Worm (Caenorhabditis elegans) whole organism, L3 larva: Measurements from ENCODE around the gene nhr-28.

Experiments used
- aly-2 ChIP-seq: fragments of 150-350 bp; optimal IDR thresholded peaks from 2 replicates; lab custom pipeline; 2014; ENCODE audit warnings: missing biosample characterization, missing genetic modification characterization
- ceh-28 ChIP-seq: fragments of 150-350 bp; optimal IDR thresholded peaks from 2 replicates; lab custom pipeline; 2014; ENCODE audit warnings: missing biosample characterization, missing genetic modification reagents, missing genetic modification characterization
- ceh-82 ChIP-seq: fragments of 150-350 bp; optimal IDR thresholded peaks from 2 replicates; lab custom pipeline; 2014; ENCODE audit warnings: missing biosample characterization, missing genetic modification characterization
- fos-1 ChIP-seq: fragments of 150-350 bp; optimal IDR thresholded peaks from 2 replicates; lab custom pipeline; 2014; ENCODE audit warnings: missing biosample characterization, missing genetic modification characterization
- nhr-11 ChIP-seq: fragments of 150-350 bp; optimal IDR thresholded peaks from 2 replicates; lab custom pipeline; 2014; ENCODE audit warnings: missing biosample characterization, missing genetic modification characterization
- nhr-23 ChIP-seq: fragments of 150-350 bp; optimal IDR thresholded peaks from 2 replicates; lab custom pipeline; 2014; ENCODE audit warnings: missing biosample characterization, missing genetic modification reagents, missing genetic modification characterization
- nhr-67 ChIP-seq: fragments of 150-350 bp; optimal IDR thresholded peaks from 2 replicates; lab custom pipeline; 2014; ENCODE audit warnings: missing biosample characterization, missing genetic modification characterization
- nhr-76 ChIP-seq: fragments of 150-350 bp; sonication (generic microtip); optimal IDR thresholded peaks from 5 replicates; lab custom pipeline; 2014; ENCODE audit warnings: missing biosample characterization, missing genetic modification characterization
- sea-2 ChIP-seq: fragments of 150-350 bp; sonication (generic microtip); optimal IDR thresholded peaks from 4 replicates; lab custom pipeline; 2014; ENCODE audit warnings: missing biosample characterization, missing genetic modification reagents, missing genetic modification characterization
- skn-1 ChIP-seq: fragments of 150-350 bp; optimal IDR thresholded peaks from 2 replicates; lab custom pipeline; 2014; ENCODE audit warnings: missing biosample characterization, missing genetic modification characterization
- snpc-4 ChIP-seq: fragments of 150-350 bp; optimal IDR thresholded peaks from 2 replicates; lab custom pipeline; 2014; ENCODE audit warnings: missing biosample characterization, missing genetic modification characterization
- unc-62 ChIP-seq: fragments of 150-350 bp; sonication (generic microtip); optimal IDR thresholded peaks from 4 replicates; lab custom pipeline; 2014; ENCODE audit warnings: missing biosample characterization, missing genetic modification reagents, missing genetic modification characterization
- zag-1 ChIP-seq: fragments of 150-350 bp; optimal IDR thresholded peaks from 2 replicates; lab custom pipeline; 2014; ENCODE audit warnings: missing biosample characterization, missing genetic modification characterization

DNA sequence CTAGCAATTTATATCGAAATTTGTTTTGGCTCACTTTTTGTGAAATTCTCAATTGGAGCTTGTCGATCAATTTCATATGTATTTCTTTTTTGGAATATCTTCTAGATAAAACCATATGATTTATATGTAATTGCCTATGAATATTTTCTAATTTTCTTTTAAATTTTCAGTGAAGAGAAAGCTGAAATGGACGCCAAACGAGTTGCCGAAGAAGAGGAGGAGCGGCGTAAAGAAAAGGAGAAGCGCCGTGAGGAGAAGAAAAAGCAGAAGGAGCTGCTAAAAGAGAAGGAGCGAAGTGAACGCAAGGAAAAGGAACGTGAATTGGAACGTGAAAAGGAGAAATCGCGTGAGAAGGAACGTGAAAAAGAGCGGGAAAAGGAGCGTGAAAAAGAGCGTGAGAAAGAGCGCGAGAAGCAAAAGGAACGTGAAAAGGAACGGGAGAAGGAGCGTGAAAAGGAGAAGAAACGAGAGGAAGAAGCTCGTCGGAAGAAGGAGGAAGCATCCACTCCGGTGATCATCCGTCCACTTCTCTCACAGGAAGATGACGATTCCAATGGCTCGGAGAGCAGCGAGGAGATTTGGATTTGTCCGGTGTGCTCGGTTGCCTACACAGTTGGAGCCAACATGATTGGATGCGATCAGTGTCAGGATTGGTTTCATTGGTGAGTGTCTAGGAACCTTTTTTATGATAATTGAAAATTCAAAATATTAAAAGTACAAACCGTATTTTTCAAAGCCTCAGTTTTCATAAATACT, 10.7 kb upstream of the nhr-28 start:
- TF ChIP-seq sea-2 (no peak), nhr-23 (no peak), nhr-67 (tag; lab: Kevin White, UChicago) (no peak), unc-62 (no peak), skn-1 (tag; lab: Kevin White, UChicago) (no peak), aly-2 (no peak), zag-1 (tag; lab: Kevin White, UChicago) (no peak), ceh-28 (tag; lab: Kevin White, UChicago) (no peak), nhr-11 (tag; lab: Kevin White, UChicago) (no peak), ceh-82 (tag; lab: Kevin White, UChicago) (no peak), snpc-4 (tag; lab: Kevin White, UChicago) (no peak), nhr-76 (tag; lab: Kevin White, UChicago) (no peak), fos-1 (no peak)
